Worm (Caenorhabditis elegans) whole organism, midembryonic: ENCODE results near the gene F01D5.10.
"Not testable (repeated sequence)": the region's sequence is repeated elsewhere in the genome, so short reads cannot be mapped to it uniquely, and the experiment has no call there.

ENCODE experiments used
- T22C8.4 ChIP-seq: fragments of 200-800 bp; sonication (Bioruptor generic); IDR thresholded peaks from 2 replicates; pipeline ENCODE4 v1.3.6; 2022; ENCODE audit warnings: missing genetic modification characterization, missing compliant biosample characterization
- cog-1 ChIP-seq: sonication (generic microtip); optimal IDR thresholded peaks from 2 replicates; lab custom pipeline; 2016; ENCODE audit warnings: missing genetic modification characterization, missing compliant biosample characterization
- flt-1 ChIP-seq: fragments of 200-800 bp; sonication (Bioruptor generic); IDR thresholded peaks from 2 replicates; pipeline ENCODE4 v1.3.6; 2022; ENCODE audit warnings: missing genetic modification characterization, missing compliant biosample characterization
- klf-2 ChIP-seq: fragments of 200-800 bp; sonication (Bioruptor generic); conservative IDR thresholded peaks from 2 replicates; pipeline ENCODE4 v1.3.6; 2022; ENCODE audit warnings: missing genetic modification reagents, missing genetic modification characterization, missing compliant biosample characterization
- med-1 ChIP-seq: sonication (generic microtip); optimal IDR thresholded peaks from 2 replicates; lab custom pipeline; 2017; ENCODE audit warnings: missing genetic modification characterization, mild to moderate bottlenecking, missing compliant biosample characterization, antibody characterized with exemption, missing genetic modification reagents; ENCODE audit not compliant: insufficient read depth
- ref-1 ChIP-seq: fragments of 200-800 bp; sonication (Bioruptor generic); conservative IDR thresholded peaks from 2 replicates; pipeline ENCODE4 v1.3.6; 2022; ENCODE audit warnings: missing genetic modification reagents, missing genetic modification characterization, missing compliant biosample characterization
- tab-1 ChIP-seq: fragments of 200-800 bp; sonication (Bioruptor generic); IDR thresholded peaks from 2 replicates; pipeline ENCODE4 v1.3.6; 2022; ENCODE audit warnings: missing genetic modification characterization, missing compliant biosample characterization
- ztf-23 ChIP-seq: fragments of 200-800 bp; sonication (Bioruptor generic); IDR thresholded peaks from 2 replicates; pipeline ENCODE4 v1.3.6; 2022; ENCODE audit warnings: missing genetic modification reagents, missing genetic modification characterization, missing compliant biosample characterization
- ztf-29 ChIP-seq: fragments of 200-800 bp; sonication (Bioruptor generic); IDR thresholded peaks from 2 replicates; pipeline ENCODE4 v1.3.6; 2022; ENCODE audit warnings: missing genetic modification reagents, missing genetic modification characterization, missing compliant biosample characterization

F01D5.10 gene

ce11 chrII:14002200-14002599, 18.9 kb downstream of the F01D5.10 start, which contains the start of gene F01D5.5:
F01D5.5 (minus strand) TSS chrII:14002300.
- no peak for TF ChIP-seq klf-2 (GFP tag; lab: Robert Waterston, UW)
- no peak for TF ChIP-seq tab-1 (GFP tag; lab: Robert Waterston, UW)
- TF ChIP-seq cog-1, result no peak
- TF ChIP-seq ztf-23 (GFP tag; lab: Robert Waterston, UW), result no peak
- no peak for TF ChIP-seq ztf-29 (GFP tag; lab: Robert Waterston, UW)
- no peak for TF ChIP-seq ref-1 (GFP tag; lab: Robert Waterston, UW)
- no peak for TF ChIP-seq med-1
- TF ChIP-seq flt-1 (GFP tag; lab: Robert Waterston, UW), result no peak
- no peak for TF ChIP-seq T22C8.4 (GFP tag; lab: Robert Waterston, UW)

ce11 chrII:14000044-14000443, 21.1 kb downstream of the F01D5.10 start, which contains the start of gene F01D5.3:
F01D5.3 (minus strand) TSS chrII:14000144.
- not testable (repeated sequence) for TF ChIP-seq klf-2, tab-1, ref-1 (GFP tag; lab: Robert Waterston, UW)

- TF ChIP-seq ztf-23 (GFP tag; lab: Robert Waterston, UW) (no peak), ref-1 (GFP tag; lab: Robert Waterston, UW) (no peak), klf-2 (GFP tag; lab: Robert Waterston, UW) (no peak), T22C8.4 (GFP tag; lab: Robert Waterston, UW) (no peak), med-1 (no peak), tab-1 (GFP tag; lab: Robert Waterston, UW) (no peak), ztf-29 (GFP tag; lab: Robert Waterston, UW) (no peak), flt-1 (GFP tag; lab: Robert Waterston, UW) (no peak), cog-1 (no peak)
These were observed 22.2 kb downstream of the F01D5.10 start, which contains the start of gene F01D5.2 for ce11 chrII:13998964-13999363. F01D5.2 (minus strand) TSS chrII:13999064.

ce11 chrII:13997989-13998388, 23.1 kb downstream of the F01D5.10 start:
- no peak for TF ChIP-seq ztf-29 (GFP tag; lab: Robert Waterston, UW)
- no peak for TF ChIP-seq flt-1 (GFP tag; lab: Robert Waterston, UW)
- TF ChIP-seq T22C8.4 (GFP tag; lab: Robert Waterston, UW), result no peak
- TF ChIP-seq cog-1, result no peak

ce11 chrII:13997477-13997876, 23.7 kb downstream of the F01D5.10 start, which contains the start of gene F01D5.1:
F01D5.1 (minus strand) TSS chrII:13997581.
- TF ChIP-seq med-1 (no peak), cog-1 (no peak), ztf-23 (GFP tag; lab: Robert Waterston, UW) (no peak), klf-2 (GFP tag; lab: Robert Waterston, UW) (no peak), ztf-29 (GFP tag; lab: Robert Waterston, UW) (no peak), ref-1 (GFP tag; lab: Robert Waterston, UW) (no peak), tab-1 (GFP tag; lab: Robert Waterston, UW) (no peak), flt-1 (GFP tag; lab: Robert Waterston, UW) (no peak), T22C8.4 (GFP tag; lab: Robert Waterston, UW) (no peak)

- TF ChIP-seq ztf-29 (GFP tag; lab: Robert Waterston, UW) (no peak), T22C8.4 (GFP tag; lab: Robert Waterston, UW) (no peak), med-1 (no peak), cog-1 (no peak), ztf-23 (GFP tag; lab: Robert Waterston, UW) (no peak), klf-2 (GFP tag; lab: Robert Waterston, UW) (no peak), flt-1 (GFP tag; lab: Robert Waterston, UW) (no peak), tab-1 (GFP tag; lab: Robert Waterston, UW) (no peak), ref-1 (GFP tag; lab: Robert Waterston, UW) (no peak)
These were observed 26.2 kb downstream of the F01D5.10 start, which contains the start of gene Y39G8B.7 for ce11 chrII:13994934-13995333. Y39G8B.7 (minus strand) TSS chrII:13995034.

- no peak for TF ChIP-seq cog-1
- no peak for TF ChIP-seq med-1
- TF ChIP-seq klf-2 (GFP tag; lab: Robert Waterston, UW), result no peak
- TF ChIP-seq flt-1 (GFP tag; lab: Robert Waterston, UW), result no peak
- TF ChIP-seq ztf-29 (GFP tag; lab: Robert Waterston, UW), result no peak
- TF ChIP-seq ref-1 (GFP tag; lab: Robert Waterston, UW), result no peak
- TF ChIP-seq T22C8.4 (GFP tag; lab: Robert Waterston, UW), result no peak
These were observed 29.4 kb downstream of the F01D5.10 start, which contains the start of gene Y39G8B.5 for ce11 chrII:13991741-13992140. Y39G8B.5 (minus strand) TSS chrII:13991841.

ce11 chrII:13984551-13984950, 36.6 kb downstream of the F01D5.10 start, which contains the start of gene sre-47:
sre-47 (minus strand) TSS chrII:13984651.
- TF ChIP-seq ztf-29 (GFP tag; lab: Robert Waterston, UW) (no peak), T22C8.4 (GFP tag; lab: Robert Waterston, UW) (no peak), med-1 (no peak), klf-2 (GFP tag; lab: Robert Waterston, UW) (no peak), ref-1 (GFP tag; lab: Robert Waterston, UW) (no peak), tab-1 (GFP tag; lab: Robert Waterston, UW) (no peak), flt-1 (GFP tag; lab: Robert Waterston, UW) (no peak), cog-1 (no peak), ztf-23 (GFP tag; lab: Robert Waterston, UW) (no peak)

ce11 chrII:13982923-13983322, 38.2 kb downstream of the F01D5.10 start, which contains the start of the genes Y39G8B.13 and Y39G8B.10:
Y39G8B.13 (minus strand) TSS chrII:13983047.
Y39G8B.10 (minus strand) TSS chrII:13983115.
- TF ChIP-seq flt-1 (GFP tag; lab: Robert Waterston, UW) (no peak), klf-2 (GFP tag; lab: Robert Waterston, UW) (no peak), ztf-23 (GFP tag; lab: Robert Waterston, UW) (no peak), tab-1 (GFP tag; lab: Robert Waterston, UW) (no peak), ztf-29 (GFP tag; lab: Robert Waterston, UW) (no peak), cog-1 (no peak), T22C8.4 (GFP tag; lab: Robert Waterston, UW) (no peak), med-1 (no peak), ref-1 (GFP tag; lab: Robert Waterston, UW) (no peak)
